Worm (Caenorhabditis elegans) whole organism, young adult: ENCODE data around the gene Y39A1A.31.

Source experiments
- B0035.1 ChIP-seq: sonication (generic microtip); optimal IDR thresholded peaks from 2 replicates; lab custom pipeline; 2016; ENCODE audit warnings: missing genetic modification characterization, mild to moderate bottlenecking, missing compliant biosample characterization, missing genotype, missing genetic modification reagents
- C06A6.2 ChIP-seq: fragments of 200-800 bp; sonication (Bioruptor generic); conservative IDR thresholded peaks from 2 replicates; pipeline ENCODE4 v1.3.6; 2022; ENCODE audit warnings: missing genetic modification characterization, missing compliant biosample characterization
- T26A5.8 ChIP-seq: sonication (generic microtip); optimal IDR thresholded peaks from 2 replicates; lab custom pipeline; 2016; ENCODE audit warnings: missing genetic modification characterization, missing compliant biosample characterization
- Y53G8AR.9 ChIP-seq: fragments of 200-800 bp; sonication (Bioruptor generic); conservative IDR thresholded peaks from 2 replicates; pipeline ENCODE4 v1.3.6; 2022; ENCODE audit warnings: missing genetic modification reagents, missing genetic modification characterization, missing compliant biosample characterization
- Y56A3A.18 ChIP-seq: fragments of 200-800 bp; sonication (Bioruptor generic); IDR thresholded peaks from 2 replicates; pipeline ENCODE4 v1.3.6; 2022; ENCODE audit warnings: missing genetic modification reagents, missing genetic modification characterization, missing compliant biosample characterization
- Y67H2A.10 ChIP-seq: fragments of 200-800 bp; sonication (Bioruptor generic); conservative IDR thresholded peaks from 2 replicates; pipeline ENCODE4 v1.3.6; 2022; ENCODE audit warnings: missing genetic modification reagents, missing genetic modification characterization, missing compliant biosample characterization
- Y79H2A.3 ChIP-seq: fragments of 200-800 bp; sonication (Bioruptor generic); conservative IDR thresholded peaks from 2 replicates; pipeline ENCODE4 v1.3.6; 2022; ENCODE audit warnings: missing genetic modification reagents, missing genetic modification characterization, missing compliant biosample characterization
- Y95B8A.8 ChIP-seq: fragments of 200-800 bp; sonication (Bioruptor generic); IDR thresholded peaks from 2 replicates; pipeline ENCODE4 v1.3.6; 2022; ENCODE audit warnings: missing genetic modification reagents, missing genetic modification characterization, missing compliant biosample characterization
- ZK185.1 ChIP-seq: sonication (generic microtip); optimal IDR thresholded peaks from 2 replicates; lab custom pipeline; 2016; ENCODE audit warnings: mild to moderate bottlenecking, missing genetic modification characterization, missing compliant biosample characterization; ENCODE audit not compliant: poor library complexity, severe bottlenecking
- akir-1 ChIP-seq: fragments of 200-800 bp; sonication (Bioruptor generic); optimal IDR thresholded peaks from 2 replicates; lab custom pipeline; 2018; ENCODE audit warnings: mild to moderate bottlenecking, missing genetic modification characterization, moderate library complexity, missing compliant biosample characterization
- attf-6 ChIP-seq: fragments of 200-800 bp; sonication (Bioruptor generic); IDR thresholded peaks from 2 replicates; pipeline ENCODE4 v1.3.6; 2022; ENCODE audit warnings: missing genetic modification reagents, missing genetic modification characterization, missing compliant biosample characterization
- bed-2 ChIP-seq: fragments of 200-800 bp; sonication (Bioruptor generic); IDR thresholded peaks from 2 replicates; pipeline ENCODE4 v1.3.6; 2022; ENCODE audit warnings: missing genetic modification reagents, missing genetic modification characterization, missing compliant biosample characterization
- ccch-3 ChIP-seq: fragments of 200-800 bp; sonication (Bioruptor generic); optimal IDR thresholded peaks from 2 replicates; lab custom pipeline; 2018; ENCODE audit warnings: mild to moderate bottlenecking, missing genetic modification characterization, missing compliant biosample characterization
- cebp-1 ChIP-seq, 2 experiments: fragments of 200-800 bp in 1 of 2; sonication (Bioruptor generic) in 1 of 2; sonication (generic microtip) in 1 of 2; IDR thresholded peaks in 1 of 2; optimal IDR thresholded peaks in 1 of 2; 2 replicates each; pipeline versions ENCODE4 v1.3.6 to Lab custom; 2017 to 2022; ENCODE audit warnings: missing compliant biosample characterization in 2 of 2, missing genetic modification characterization in 2 of 2, mild to moderate bottlenecking in 1 of 2, missing genetic modification reagents in 1 of 2, moderate library complexity in 1 of 2
- ceh-91 ChIP-seq: fragments of 200-800 bp; sonication (Bioruptor generic); IDR thresholded peaks from 2 replicates; pipeline ENCODE4 v1.3.6; 2022; ENCODE audit warnings: missing genetic modification reagents, missing genetic modification characterization, missing compliant biosample characterization
- chd-7 ChIP-seq: sonication (generic microtip); optimal IDR thresholded peaks from 2 replicates; lab custom pipeline; 2016; ENCODE audit warnings: mild to moderate bottlenecking, missing genetic modification characterization, moderate library complexity, missing compliant biosample characterization
- dpff-1 ChIP-seq: sonication (generic microtip); optimal IDR thresholded peaks from 2 replicates; lab custom pipeline; 2017; ENCODE audit warnings: mild to moderate bottlenecking, missing genetic modification characterization, missing compliant biosample characterization
- efl-1 ChIP-seq: fragments of 150-350 bp; optimal IDR thresholded peaks from 2 replicates; lab custom pipeline; 2014; ENCODE audit warnings: missing biosample characterization, missing genetic modification reagents, missing genetic modification characterization
- hlh-26 ChIP-seq: fragments of 200-800 bp; sonication (Bioruptor generic); conservative IDR thresholded peaks from 2 replicates; pipeline ENCODE4 v1.3.6; 2022; ENCODE audit warnings: missing genetic modification reagents, missing genetic modification characterization, missing compliant biosample characterization
- hrde-1 ChIP-seq: sonication (generic microtip); optimal IDR thresholded peaks from 2 replicates; lab custom pipeline; 2016; ENCODE audit warnings: missing genetic modification characterization, mild to moderate bottlenecking, missing compliant biosample characterization, moderate library complexity, missing genotype, missing genetic modification reagents, borderline replicate concordance
- hsf-1 ChIP-seq: fragments of 200-800 bp; sonication (Bioruptor generic); IDR thresholded peaks from 2 replicates; pipeline ENCODE4 v1.3.6; 2022; ENCODE audit warnings: missing genetic modification reagents, missing genetic modification characterization, missing compliant biosample characterization
- lsy-27 ChIP-seq: sonication (generic microtip); optimal IDR thresholded peaks from 2 replicates; lab custom pipeline; 2017; ENCODE audit warnings: missing genetic modification characterization, mild to moderate bottlenecking, missing compliant biosample characterization, antibody characterized with exemption, missing genotype, borderline replicate concordance; ENCODE audit not compliant: insufficient read depth
- mxl-1 ChIP-seq: sonication (generic microtip); optimal IDR thresholded peaks from 2 replicates; lab custom pipeline; 2016; ENCODE audit warnings: missing genetic modification characterization, missing compliant biosample characterization
- nfya-1 ChIP-seq: sonication (generic microtip); optimal IDR thresholded peaks from 2 replicates; lab custom pipeline; 2017; ENCODE audit warnings: antibody characterized with exemption, missing compliant biosample characterization, missing genetic modification characterization, borderline replicate concordance; ENCODE audit not compliant: insufficient read depth
- nhr-120 ChIP-seq: fragments of 200-800 bp; sonication (Bioruptor generic); IDR thresholded peaks from 2 replicates; pipeline ENCODE4 v1.3.6; 2022; ENCODE audit warnings: missing genetic modification characterization, missing compliant biosample characterization
- nhr-179 ChIP-seq: sonication (generic microtip); optimal IDR thresholded peaks from 2 replicates; lab custom pipeline; 2016; ENCODE audit warnings: mild to moderate bottlenecking, missing genetic modification characterization, missing compliant biosample characterization
- nhr-27 ChIP-seq: fragments of 200-800 bp; sonication (Bioruptor generic); optimal IDR thresholded peaks from 2 replicates; lab custom pipeline; 2018; ENCODE audit warnings: mild to moderate bottlenecking, missing genetic modification characterization, moderate library complexity, missing compliant biosample characterization
- sdz-38 ChIP-seq: sonication (generic microtip); optimal IDR thresholded peaks from 2 replicates; lab custom pipeline; 2016; ENCODE audit warnings: missing genotype, missing genetic modification characterization, missing compliant biosample characterization
- sea-2 ChIP-seq: fragments of 200-800 bp; sonication (Bioruptor generic); IDR thresholded peaks from 2 replicates; pipeline ENCODE4 v1.3.6; 2022; ENCODE audit warnings: missing genetic modification characterization, missing compliant biosample characterization
- snpc-3.4 ChIP-seq: sonication (generic microtip); optimal IDR thresholded peaks from 2 replicates; lab custom pipeline; 2017; ENCODE audit warnings: missing genetic modification characterization, mild to moderate bottlenecking, missing compliant biosample characterization, antibody characterized with exemption, moderate library complexity, missing genotype, missing genetic modification reagents
- tbx-9 ChIP-seq: sonication (generic microtip); optimal IDR thresholded peaks from 2 replicates; lab custom pipeline; 2016; ENCODE audit warnings: borderline replicate concordance, missing genetic modification characterization, inconsistent platforms, missing compliant biosample characterization
- zfh-2 ChIP-seq: fragments of 200-800 bp; sonication (Bioruptor generic); conservative IDR thresholded peaks from 2 replicates; pipeline ENCODE4 v1.3.6; 2022; ENCODE audit warnings: missing genetic modification reagents, missing genetic modification characterization, missing compliant biosample characterization
- zim-3 ChIP-seq: sonication (generic microtip); optimal IDR thresholded peaks from 2 replicates; lab custom pipeline; 2017; ENCODE audit warnings: mild to moderate bottlenecking, missing genetic modification characterization, moderate library complexity, missing compliant biosample characterization

The Y39A1A.31 gene

ce11 chrIII:10678110-10678509 is 10.8 kb downstream of the Y39A1A.31 start:
- TF ChIP-seq hsf-1: peak; percentile 94

ce11 chrIII:10671894-10672293 is 17.1 kb downstream of the Y39A1A.31 start:
- no peak for TF ChIP-seq sdz-38 (tag; lab: Kevin White, UChicago)
- no peak for TF ChIP-seq T26A5.8
- no peak for TF ChIP-seq chd-7 (tag; lab: Kevin White, UChicago)
- no peak for TF ChIP-seq B0035.1
- TF ChIP-seq snpc-3.4 (tag; lab: Kevin White, UChicago): no peak
- TF ChIP-seq mxl-1: no peak
- no peak for TF ChIP-seq nhr-27 (tag; lab: Kevin White, UChicago)
- TF ChIP-seq zim-3: no peak
- no peak for TF ChIP-seq Y67H2A.10 (GFP tag; lab: Robert Waterston, UW)
- TF ChIP-seq ZK185.1 (tag; lab: Kevin White, UChicago): no peak
- TF ChIP-seq Y53G8AR.9 (GFP tag; lab: Robert Waterston, UW): no peak
- no peak for TF ChIP-seq sea-2 (GFP tag; lab: Robert Waterston, UW)
- no peak for TF ChIP-seq efl-1 (GFP tag; lab: Kevin White, UChicago)
- TF ChIP-seq C06A6.2 (GFP tag; lab: Robert Waterston, UW): no peak

ce11 chrIII:10666640-10667039 is 22.3 kb downstream of the Y39A1A.31 start:
- TF ChIP-seq akir-1 (GFP tag; lab: Kevin White, UChicago): no peak
- TF ChIP-seq Y56A3A.18: no peak
- no peak for TF ChIP-seq nfya-1 (tag; lab: Kevin White, UChicago)
- TF ChIP-seq bed-2 (GFP tag; lab: Robert Waterston, UW): no peak
- no peak for TF ChIP-seq zfh-2 (GFP tag; lab: Robert Waterston, UW)
- TF ChIP-seq ceh-91 (GFP tag; lab: Robert Waterston, UW): no peak
- no peak for TF ChIP-seq hlh-26 (GFP tag; lab: Robert Waterston, UW)
- TF ChIP-seq lsy-27 (tag; lab: Kevin White, UChicago): no peak
- TF ChIP-seq nhr-120: no peak
- no peak for TF ChIP-seq Y95B8A.8 (GFP tag; lab: Robert Waterston, UW)
- no peak for TF ChIP-seq hrde-1 (tag; lab: Kevin White, UChicago)

- TF ChIP-seq Y79H2A.3 (GFP tag; lab: Robert Waterston, UW) (no peak), hsf-1 (no peak), dpff-1 (no peak), ccch-3 (GFP tag; lab: Kevin White, UChicago) (no peak), tbx-9 (tag; lab: Kevin White, UChicago) (no peak), attf-6 (GFP tag; lab: Robert Waterston, UW) (no peak), Y67H2A.10 (GFP tag; lab: Robert Waterston, UW) (no peak), nhr-179 (no peak), cebp-1 (GFP tag; IDR thresholded peaks at IDR 0.05; lab: Robert Waterston, UW) (no peak), cebp-1 (tag; optimal IDR thresholded peaks at IDR 0.05; lab: Kevin White, UChicago) (no peak)
These were observed 27.7 kb downstream of the Y39A1A.31 start for ce11 chrIII:10661292-10661691.
